Worm (Caenorhabditis elegans) whole organism, L3 larva: ENCODE data around the gene natb-1.

ENCODE experiments used
- R02D3.7 ChIP-seq: fragments of 150-350 bp; optimal IDR thresholded peaks from 2 replicates; lab custom pipeline; 2014; ENCODE audit warnings: missing biosample characterization, missing genetic modification characterization
- aly-2 ChIP-seq: fragments of 150-350 bp; optimal IDR thresholded peaks from 2 replicates; lab custom pipeline; 2014; ENCODE audit warnings: missing biosample characterization, missing genetic modification characterization
- ama-1 ChIP-seq: fragments of 150-350 bp; optimal IDR thresholded peaks from 2 replicates; lab custom pipeline; 2018
- ceh-16 ChIP-seq: sonication (generic microtip); optimal IDR thresholded peaks from 2 replicates; lab custom pipeline; 2017; ENCODE audit warnings: missing biosample characterization, missing genetic modification characterization
- ceh-28 ChIP-seq: fragments of 150-350 bp; optimal IDR thresholded peaks from 2 replicates; lab custom pipeline; 2014; ENCODE audit warnings: missing biosample characterization, missing genetic modification reagents, missing genetic modification characterization
- ceh-82 ChIP-seq: fragments of 150-350 bp; optimal IDR thresholded peaks from 2 replicates; lab custom pipeline; 2014; ENCODE audit warnings: missing biosample characterization, missing genetic modification characterization
- ceh-9 ChIP-seq: sonication (generic microtip); optimal IDR thresholded peaks from 2 replicates; lab custom pipeline; 2018; ENCODE audit warnings: missing biosample characterization, missing genetic modification characterization
- egl-27 ChIP-seq: sonication (generic microtip); optimal IDR thresholded peaks from 4 replicates; lab custom pipeline; 2017; ENCODE audit warnings: missing biosample characterization, missing genetic modification reagents, missing genetic modification characterization
- elt-1 ChIP-seq: fragments of 150-350 bp; optimal IDR thresholded peaks from 2 replicates; lab custom pipeline; 2014; ENCODE audit warnings: missing biosample characterization, missing genetic modification characterization
- elt-2 ChIP-seq: sonication (generic microtip); optimal IDR thresholded peaks from 2 replicates; lab custom pipeline; 2016; ENCODE audit warnings: missing genetic modification reagents, mild to moderate bottlenecking, missing genetic modification characterization, missing compliant biosample characterization
- fkh-10 ChIP-seq: sonication (generic microtip); optimal IDR thresholded peaks from 2 replicates; lab custom pipeline; 2017; ENCODE audit warnings: missing biosample characterization, missing genetic modification reagents, missing genetic modification characterization
- hmg-11 ChIP-seq: sonication (generic microtip); optimal IDR thresholded peaks from 2 replicates; lab custom pipeline; 2016; ENCODE audit warnings: missing genetic modification characterization, missing compliant biosample characterization
- lin-15B ChIP-seq: fragments of 150-350 bp; optimal IDR thresholded peaks from 2 replicates; lab custom pipeline; 2014; ENCODE audit warnings: missing biosample characterization, missing genetic modification characterization
- mdl-1 ChIP-seq: fragments of 150-350 bp; optimal IDR thresholded peaks from 2 replicates; lab custom pipeline; 2014; ENCODE audit warnings: missing biosample characterization, missing genetic modification characterization
- nhr-12 ChIP-seq: fragments of 150-350 bp; optimal IDR thresholded peaks from 2 replicates; lab custom pipeline; 2014; ENCODE audit warnings: missing biosample characterization, missing genetic modification characterization
- nhr-23 ChIP-seq: fragments of 150-350 bp; optimal IDR thresholded peaks from 2 replicates; lab custom pipeline; 2014; ENCODE audit warnings: missing biosample characterization, missing genetic modification reagents, missing genetic modification characterization
- nhr-237 ChIP-seq: fragments of 150-350 bp; optimal IDR thresholded peaks from 2 replicates; lab custom pipeline; 2014; ENCODE audit warnings: missing biosample characterization, missing genetic modification characterization
- nhr-25 ChIP-seq: sonication (generic microtip); optimal IDR thresholded peaks from 2 replicates; lab custom pipeline; 2017; ENCODE audit warnings: missing biosample characterization, missing genetic modification characterization
- nhr-28 ChIP-seq: fragments of 150-350 bp; optimal IDR thresholded peaks from 2 replicates; lab custom pipeline; 2014; ENCODE audit warnings: missing biosample characterization, missing genetic modification characterization
- nhr-43 ChIP-seq: sonication (generic microtip); optimal IDR thresholded peaks from 2 replicates; lab custom pipeline; 2016; ENCODE audit warnings: mild to moderate bottlenecking, missing genetic modification characterization, missing compliant biosample characterization; ENCODE audit not compliant: poor library complexity, severe bottlenecking
- nhr-67 ChIP-seq: fragments of 150-350 bp; optimal IDR thresholded peaks from 2 replicates; lab custom pipeline; 2014; ENCODE audit warnings: missing biosample characterization, missing genetic modification characterization
- nhr-76 ChIP-seq: fragments of 150-350 bp; sonication (generic microtip); optimal IDR thresholded peaks from 5 replicates; lab custom pipeline; 2014; ENCODE audit warnings: missing biosample characterization, missing genetic modification characterization
- nhr-77 ChIP-seq: fragments of 150-350 bp; optimal IDR thresholded peaks from 2 replicates; lab custom pipeline; 2014; ENCODE audit warnings: missing biosample characterization, missing genetic modification characterization
- pha-4 ChIP-seq: fragments of 150-350 bp; optimal IDR thresholded peaks from 2 replicates; lab custom pipeline; 2014; ENCODE audit warnings: missing biosample characterization, missing genetic modification reagents, missing genetic modification characterization
- pqm-1 ChIP-seq: fragments of 150-350 bp; optimal IDR thresholded peaks from 2 replicates; lab custom pipeline; 2017; ENCODE audit warnings: missing biosample characterization, missing genetic modification characterization, inconsistent platforms
- sea-2 ChIP-seq: fragments of 150-350 bp; sonication (generic microtip); optimal IDR thresholded peaks from 4 replicates; lab custom pipeline; 2014; ENCODE audit warnings: missing biosample characterization, missing genetic modification reagents, missing genetic modification characterization
- skn-1 ChIP-seq: fragments of 150-350 bp; optimal IDR thresholded peaks from 2 replicates; lab custom pipeline; 2014; ENCODE audit warnings: missing biosample characterization, missing genetic modification characterization
- snpc-4 ChIP-seq: fragments of 150-350 bp; optimal IDR thresholded peaks from 2 replicates; lab custom pipeline; 2014; ENCODE audit warnings: missing biosample characterization, missing genetic modification characterization
- tbx-2 ChIP-seq: sonication (generic microtip); optimal IDR thresholded peaks from 2 replicates; lab custom pipeline; 2016; ENCODE audit warnings: mild to moderate bottlenecking, missing genetic modification characterization, missing compliant biosample characterization
- unc-39 ChIP-seq: sonication (generic microtip); optimal IDR thresholded peaks from 4 replicates; lab custom pipeline; 2017; ENCODE audit warnings: missing biosample characterization, missing genetic modification characterization
- unc-62 ChIP-seq: fragments of 150-350 bp; sonication (generic microtip); optimal IDR thresholded peaks from 4 replicates; lab custom pipeline; 2014; ENCODE audit warnings: missing biosample characterization, missing genetic modification reagents, missing genetic modification characterization
- zag-1 ChIP-seq: fragments of 150-350 bp; optimal IDR thresholded peaks from 2 replicates; lab custom pipeline; 2014; ENCODE audit warnings: missing biosample characterization, missing genetic modification characterization
- ztf-11 ChIP-seq: fragments of 150-350 bp; optimal IDR thresholded peaks from 2 replicates; lab custom pipeline; 2014; ENCODE audit warnings: missing biosample characterization, missing genetic modification characterization

Gene natb-1

ce11 chrV:7969107-7969506, 14.1 kb downstream of the natb-1 start, which contains the start of gene che-7:
TSS of gene che-7 (minus strand) at chrV:7969207.
- TF ChIP-seq ztf-11 (tag; lab: Kevin White, UChicago) (no peak), skn-1 (tag; lab: Kevin White, UChicago) (no peak), R02D3.7 (tag; lab: Kevin White, UChicago) (no peak), nhr-23 (tag; lab: Kevin White, UChicago) (no peak), ceh-28 (tag; lab: Kevin White, UChicago) (peak; percentile 13), fkh-10 (GFP tag; lab: Kevin White, UChicago) (no peak), unc-39 (no peak)

- TF ChIP-seq ceh-16 (tag; lab: Kevin White, UChicago) (no peak), nhr-67 (no peak)
Measured at ce11 chrV:7964429-7964828, 18.8 kb downstream of the natb-1 start.

- no peak for TF ChIP-seq nhr-28 (tag; lab: Kevin White, UChicago)
- no peak for TF ChIP-seq pha-4 (tag; lab: Kevin White, UChicago)
- TF ChIP-seq tbx-2 (tag; lab: Kevin White, UChicago) = no peak
- TF ChIP-seq nhr-25 (tag; lab: Kevin White, UChicago) = no peak
- TF ChIP-seq nhr-23 (tag; lab: Kevin White, UChicago) = no peak
- no peak for TF ChIP-seq egl-27 (tag; lab: Kevin White, UChicago)
- no peak for TF ChIP-seq zag-1 (tag; lab: Kevin White, UChicago)
- no peak for TF ChIP-seq skn-1 (tag; lab: Kevin White, UChicago)
- no peak for TF ChIP-seq snpc-4 (tag; lab: Kevin White, UChicago)
Measured at ce11 chrV:7958740-7959320, 24.4 kb downstream of the natb-1 start, which contains the start of the genes clec-217 and F26D11.2. TSS of gene clec-217 (minus strand) at chrV:7958840. TSS of gene F26D11.2 (plus strand) at chrV:7959270.

ce11 chrV:7956218-7956617, 27.0 kb downstream of the natb-1 start, which contains the start of gene pals-34:
TSS of gene pals-34 (minus strand) at chrV:7956497.
- TF ChIP-seq ztf-11 (tag; lab: Kevin White, UChicago) (no peak), ceh-9 (tag; lab: Kevin White, UChicago) (no peak), pqm-1 (peak; percentile 47), elt-1 (tag; lab: Kevin White, UChicago) (no peak), nhr-43 (tag; lab: Kevin White, UChicago) (no peak), skn-1 (tag; lab: Kevin White, UChicago) (no peak), elt-2 (peak; percentile 25), fkh-10 (GFP tag; lab: Kevin White, UChicago) (no peak)

ce11 chrV:7955168-7955567, 28.1 kb downstream of the natb-1 start, which contains the start of gene F26D11.12:
TSS of gene F26D11.12 (minus strand) at chrV:7955312.
- TF ChIP-seq lin-15B (tag; lab: Kevin White, UChicago) (peak; percentile 9), hmg-11 (tag; lab: Kevin White, UChicago) (no peak), R02D3.7 (tag; lab: Kevin White, UChicago) (no peak), pha-4 (tag; lab: Kevin White, UChicago) (peak; percentile 76), pqm-1 (peak; percentile 6), snpc-4 (tag; lab: Kevin White, UChicago) (peak; percentile 4)

ce11 chrV:7954552-7954951, 28.7 kb downstream of the natb-1 start, which contains the start of gene F26D11.13:
TSS of gene F26D11.13 (minus strand) at chrV:7954652.
- TF ChIP-seq nhr-237 (no peak), sea-2 (GFP tag; lab: Kevin White, UChicago) (no peak), hmg-11 (tag; lab: Kevin White, UChicago) (no peak), nhr-23 (tag; lab: Kevin White, UChicago) (no peak), ceh-9 (tag; lab: Kevin White, UChicago) (no peak), aly-2 (tag; lab: Kevin White, UChicago) (no peak), mdl-1 (tag; lab: Kevin White, UChicago) (no peak), nhr-25 (tag; lab: Kevin White, UChicago) (no peak)

- no peak for TF ChIP-seq hmg-11 (tag; lab: Kevin White, UChicago)
- no peak for TF ChIP-seq ama-1 (lab: Kevin White, UChicago)
- TF ChIP-seq fkh-10 (GFP tag; lab: Kevin White, UChicago) = no peak
- TF ChIP-seq unc-62 (GFP tag; lab: Kevin White, UChicago) = no peak
- TF ChIP-seq lin-15B (tag; lab: Kevin White, UChicago) = no peak
- no peak for TF ChIP-seq nhr-28 (tag; lab: Kevin White, UChicago)
- no peak for TF ChIP-seq nhr-76 (tag; lab: Kevin White, UChicago)
- TF ChIP-seq nhr-12 (tag; lab: Kevin White, UChicago) = no peak
- no peak for TF ChIP-seq ceh-16 (tag; lab: Kevin White, UChicago)
- TF ChIP-seq nhr-237 = no peak
- TF ChIP-seq mdl-1 (tag; lab: Kevin White, UChicago) = no peak
- TF ChIP-seq ceh-82 (tag; lab: Kevin White, UChicago) = no peak
- no peak for TF ChIP-seq elt-2
- no peak for TF ChIP-seq nhr-77 (tag; lab: Kevin White, UChicago)
Measured at ce11 chrV:7952855-7953254, 30.4 kb downstream of the natb-1 start, which contains the start of gene clec-216. TSS of gene clec-216 (minus strand) at chrV:7952955.
